Fruit fly (Drosophila melanogaster) whole organism, embryonic: ENCODE measurements around the gene Cby.

Experiments used
- BEAF-32 ChIP-seq: fragments of 200-800 bp; sonication (Bioruptor generic); optimal IDR thresholded peaks from 3 replicates; lab custom pipeline; 2017; ENCODE audit warnings: missing biosample characterization, missing genetic modification characterization, mild to moderate bottlenecking, moderate library complexity, missing genetic modification reagents
- CG11085 ChIP-seq: fragments of 200-800 bp; sonication (Bioruptor generic); IDR thresholded peaks from 2 replicates; pipeline ENCODE4 v1.3.6; 2022; ENCODE audit warnings: missing biosample characterization, missing genetic modification characterization
- CG12659 ChIP-seq: fragments of 200-800 bp; sonication (Bioruptor generic); optimal IDR thresholded peaks from 3 replicates; lab custom pipeline; 2017; ENCODE audit warnings: mild to moderate bottlenecking, missing biosample characterization, missing genetic modification reagents, missing genetic modification characterization
- CG13624 ChIP-seq: fragments of 200-800 bp; sonication (Bioruptor generic); optimal IDR thresholded peaks from 2 replicates; lab custom pipeline; 2016; ENCODE audit warnings: missing biosample characterization, missing genetic modification characterization
- CG15269 ChIP-seq: fragments of 200-800 bp; sonication (Bioruptor generic); optimal IDR thresholded peaks from 2 replicates; lab custom pipeline; 2018; ENCODE audit warnings: missing biosample characterization, mild to moderate bottlenecking, missing genetic modification characterization, moderate library complexity
- CG1529 ChIP-seq: fragments of 200-800 bp; sonication (Bioruptor generic); optimal IDR thresholded peaks from 3 replicates; lab custom pipeline; 2018; ENCODE audit warnings: missing biosample characterization, missing genetic modification characterization
- CG15514 ChIP-seq: fragments of 200-800 bp; sonication (Bioruptor generic); optimal IDR thresholded peaks from 3 replicates; lab custom pipeline; 2017; ENCODE audit warnings: missing biosample characterization, missing genetic modification characterization, mild to moderate bottlenecking, moderate library complexity, missing genetic modification reagents
- CG15601 ChIP-seq: fragments of 200-800 bp; sonication (Bioruptor generic); optimal IDR thresholded peaks from 3 replicates; lab custom pipeline; 2019; ENCODE audit warnings: missing biosample characterization, mild to moderate bottlenecking, missing genetic modification characterization, moderate library complexity
- CG17186 ChIP-seq: fragments of 200-800 bp; sonication (Bioruptor generic); optimal IDR thresholded peaks from 3 replicates; lab custom pipeline; 2017; ENCODE audit warnings: missing biosample characterization, missing genetic modification reagents, missing genetic modification characterization
- CG18262 ChIP-seq: fragments of 200-800 bp; optimal IDR thresholded peaks from 3 replicates; lab custom pipeline; 2019; ENCODE audit warnings: missing biosample characterization, mild to moderate bottlenecking, missing genetic modification characterization, moderate library complexity
- CG18764 ChIP-seq: fragments of 200-800 bp; sonication (Bioruptor generic); optimal IDR thresholded peaks from 3 replicates; lab custom pipeline; 2016; ENCODE audit warnings: missing biosample characterization, missing genetic modification characterization
- CG30020 ChIP-seq: fragments of 200-800 bp; optimal IDR thresholded peaks from 2 replicates; lab custom pipeline; 2019; ENCODE audit warnings: missing biosample characterization, mild to moderate bottlenecking, missing genetic modification characterization, moderate library complexity
- CG31441 ChIP-seq: fragments of 200-800 bp; sonication (Bioruptor generic); IDR thresholded peaks from 2 replicates; pipeline ENCODE4 v1.3.6; 2022; ENCODE audit warnings: missing biosample characterization, missing genetic modification characterization
- CG32532 ChIP-seq: fragments of 200-800 bp; sonication (Bioruptor generic); IDR thresholded peaks from 2 replicates; pipeline ENCODE4 v1.3.6; 2022; ENCODE audit warnings: missing biosample characterization, missing genetic modification characterization
- CG32772 ChIP-seq: fragments of 200-800 bp; sonication (Bioruptor generic); IDR thresholded peaks from 2 replicates; pipeline ENCODE4 v1.3.6; 2022; ENCODE audit warnings: missing biosample characterization, missing genetic modification characterization
- CG34224 ChIP-seq: fragments of 200-800 bp; sonication (Bioruptor generic); IDR thresholded peaks from 3 replicates; pipeline ENCODE4 v1.3.6; 2022; ENCODE audit warnings: missing biosample characterization, missing genetic modification characterization; ENCODE audit not compliant: partially characterized antibody
- CG3726 ChIP-seq: fragments of 200-800 bp; sonication (Bioruptor generic); IDR thresholded peaks from 3 replicates; pipeline ENCODE4, ENCODE4 v1.3.6; 2022; ENCODE audit warnings: missing biosample characterization, missing genetic modification characterization
- CG4404 ChIP-seq: fragments of 200-800 bp; sonication (Bioruptor generic); IDR thresholded peaks from 2 replicates; pipeline ENCODE4 v1.3.6; 2022; ENCODE audit warnings: missing biosample characterization, missing genetic modification characterization
- CG4707 ChIP-seq: fragments of 200-800 bp; sonication (Bioruptor generic); optimal IDR thresholded peaks from 2 replicates; lab custom pipeline; 2018; ENCODE audit warnings: missing biosample characterization, mild to moderate bottlenecking, missing genetic modification characterization, moderate library complexity
- CG4730 ChIP-seq: fragments of 200-800 bp; sonication (Bioruptor generic); IDR thresholded peaks from 2 replicates; pipeline ENCODE4 v1.3.6; 2022; ENCODE audit warnings: missing biosample characterization, missing genetic modification characterization
- CG5245 ChIP-seq: fragments of 200-800 bp; sonication (Bioruptor generic); optimal IDR thresholded peaks from 3 replicates; lab custom pipeline; 2016; ENCODE audit warnings: missing biosample characterization, missing genetic modification characterization
- CG7271 ChIP-seq: fragments of 200-800 bp; sonication (Bioruptor generic); optimal IDR thresholded peaks from 2 replicates; lab custom pipeline; 2018; ENCODE audit warnings: missing biosample characterization, mild to moderate bottlenecking, missing genetic modification characterization, moderate library complexity
- CG8765 ChIP-seq: fragments of 200-800 bp; sonication (Bioruptor generic); IDR thresholded peaks from 2 replicates; pipeline ENCODE4 v1.3.6; 2022; ENCODE audit warnings: missing biosample characterization, missing genetic modification characterization
- Dad ChIP-seq: fragments of 200-800 bp; sonication (Bioruptor generic); optimal IDR thresholded peaks from 3 replicates; lab custom pipeline; 2016; ENCODE audit warnings: missing biosample characterization, missing genetic modification characterization
- Dip3 ChIP-seq: fragments of 200-800 bp; sonication (Bioruptor generic); optimal IDR thresholded peaks from 3 replicates; lab custom pipeline; 2016; ENCODE audit warnings: missing biosample characterization, missing genetic modification characterization
- ERR ChIP-seq: fragments of 200-800 bp; sonication (Bioruptor generic); optimal IDR thresholded peaks from 2 replicates; lab custom pipeline; 2016; ENCODE audit warnings: missing biosample characterization, missing genetic modification characterization
- Elba2 ChIP-seq: fragments of 200-800 bp; sonication (Bioruptor generic); optimal IDR thresholded peaks from 3 replicates; lab custom pipeline; 2016; ENCODE audit warnings: missing biosample characterization, missing genetic modification characterization
- HLH54F ChIP-seq: fragments of 200-800 bp; sonication (Bioruptor generic); optimal IDR thresholded peaks from 3 replicates; lab custom pipeline; 2016; ENCODE audit warnings: missing biosample characterization, missing genetic modification characterization
- HmgD ChIP-seq: fragments of 200-800 bp; sonication (Bioruptor generic); optimal IDR thresholded peaks from 3 replicates; lab custom pipeline; 2016; ENCODE audit warnings: missing biosample characterization, missing genetic modification characterization
- Hr78 ChIP-seq, 2 experiments: fragments of 200-800 bp in 1 of 2; fragments of >200 bp in 1 of 2; sonication (Bioruptor generic) in 1 of 2; optimal IDR thresholded peaks; 2 replicates each; lab custom pipeline; 2017 to 2019; ENCODE audit warnings: missing biosample characterization in 2 of 2, missing genetic modification characterization in 2 of 2, mild to moderate bottlenecking in 1 of 2, moderate library complexity in 1 of 2
- Lim3 ChIP-seq: fragments of 200-800 bp; sonication (Bioruptor generic); IDR thresholded peaks from 2 replicates; pipeline ENCODE4 v1.3.6; 2022; ENCODE audit warnings: missing biosample characterization, missing genetic modification characterization
- Myb ChIP-seq: fragments of 200-800 bp; sonication (Bioruptor generic); optimal IDR thresholded peaks from 2 replicates; lab custom pipeline; 2016; ENCODE audit warnings: missing biosample characterization, missing genetic modification characterization
- Neu2 ChIP-seq: fragments of 200-800 bp; sonication (Bioruptor generic); optimal IDR thresholded peaks from 3 replicates; lab custom pipeline; 2016; ENCODE audit warnings: missing biosample characterization, missing genetic modification characterization, borderline replicate concordance
- Ptx1 ChIP-seq: fragments of 200-800 bp; sonication (Bioruptor generic); IDR thresholded peaks from 2 replicates; pipeline ENCODE4 v1.3.6; 2022; ENCODE audit warnings: missing biosample characterization, missing genetic modification characterization
- Rx ChIP-seq: fragments of 200-800 bp; sonication (Bioruptor generic); IDR thresholded peaks from 2 replicates; pipeline ENCODE4 v1.3.6; 2022; ENCODE audit warnings: missing biosample characterization, missing genetic modification characterization
- chif ChIP-seq, 2 experiments: fragments of 200-800 bp; sonication (Bioruptor generic); optimal IDR thresholded peaks; 3 replicates each; lab custom pipeline; 2016; ENCODE audit warnings: missing biosample characterization in 2 of 2, missing genetic modification characterization in 2 of 2
- corto ChIP-seq: fragments of 200-800 bp; sonication (Bioruptor generic); optimal IDR thresholded peaks from 2 replicates; lab custom pipeline; 2016; ENCODE audit warnings: missing biosample characterization, mild to moderate bottlenecking, missing genetic modification characterization, moderate library complexity
- fd102C ChIP-seq: fragments of 200-800 bp; sonication (Bioruptor generic); optimal IDR thresholded peaks from 2 replicates; lab custom pipeline; 2018; ENCODE audit warnings: missing biosample characterization, mild to moderate bottlenecking, missing genetic modification characterization, moderate library complexity
- gcm ChIP-seq: fragments of 200-800 bp; sonication (Bioruptor generic); optimal IDR thresholded peaks from 2 replicates; lab custom pipeline; 2019; ENCODE audit warnings: missing biosample characterization, mild to moderate bottlenecking, missing genetic modification characterization, moderate library complexity
- hkb ChIP-seq, 2 experiments: fragments of 200-800 bp in 1 of 2; fragments of >200 bp in 1 of 2; sonication (Bioruptor generic) in 1 of 2; IDR thresholded peaks in 1 of 2; optimal IDR thresholded peaks in 1 of 2; 2 replicates each; pipeline versions ENCODE4 v1.3.6 to Lab custom; 2017 to 2022; ENCODE audit warnings: missing biosample characterization in 1 of 2, missing genetic modification characterization in 1 of 2
- kah ChIP-seq: fragments of 200-800 bp; sonication (Bioruptor generic); optimal IDR thresholded peaks from 2 replicates; lab custom pipeline; 2018; ENCODE audit warnings: missing biosample characterization, mild to moderate bottlenecking, missing genetic modification characterization
- lbe ChIP-seq: fragments of 200-800 bp; sonication (Bioruptor generic); optimal IDR thresholded peaks from 2 replicates; lab custom pipeline; 2016; ENCODE audit warnings: missing biosample characterization, mild to moderate bottlenecking, missing genetic modification characterization
- otp ChIP-seq: fragments of 200-800 bp; sonication (Bioruptor generic); IDR thresholded peaks from 3 replicates; pipeline ENCODE4, ENCODE4 v1.3.6; 2022; ENCODE audit warnings: missing biosample characterization, missing genetic modification characterization
- pros ChIP-seq: fragments of 200-800 bp; sonication (Bioruptor generic); optimal IDR thresholded peaks from 3 replicates; lab custom pipeline; 2019; ENCODE audit warnings: missing biosample characterization, mild to moderate bottlenecking, missing genetic modification characterization, moderate library complexity
- psq ChIP-seq: fragments of 200-800 bp; sonication (Bioruptor generic); optimal IDR thresholded peaks from 2 replicates; lab custom pipeline; 2017; ENCODE audit warnings: missing biosample characterization, missing genetic modification characterization
- rib ChIP-seq: fragments of 200-800 bp; sonication (Bioruptor generic); IDR thresholded peaks from 2 replicates; pipeline ENCODE4 v1.3.6; 2022; ENCODE audit warnings: missing biosample characterization, missing genetic modification characterization
- sd ChIP-seq: fragments of 200-800 bp; sonication (Bioruptor generic); optimal IDR thresholded peaks from 3 replicates; lab custom pipeline; 2018; ENCODE audit warnings: missing biosample characterization, mild to moderate bottlenecking, missing genetic modification characterization, moderate library complexity
- sens ChIP-seq: fragments of 200-800 bp; sonication (Bioruptor generic); peaks from one replicate; lab custom pipeline; 2016; ENCODE audit warnings: missing biosample characterization, missing genetic modification characterization
- slp2 ChIP-seq: fragments of 200-800 bp; sonication (Bioruptor generic); optimal IDR thresholded peaks from 2 replicates; lab custom pipeline; 2016; ENCODE audit warnings: missing biosample characterization, missing genetic modification characterization
- tup ChIP-seq: fragments of 200-800 bp; sonication (Bioruptor generic); optimal IDR thresholded peaks from 2 replicates; lab custom pipeline; 2016; ENCODE audit warnings: missing biosample characterization, mild to moderate bottlenecking, missing genetic modification characterization, moderate library complexity

The Cby gene

DNA sequence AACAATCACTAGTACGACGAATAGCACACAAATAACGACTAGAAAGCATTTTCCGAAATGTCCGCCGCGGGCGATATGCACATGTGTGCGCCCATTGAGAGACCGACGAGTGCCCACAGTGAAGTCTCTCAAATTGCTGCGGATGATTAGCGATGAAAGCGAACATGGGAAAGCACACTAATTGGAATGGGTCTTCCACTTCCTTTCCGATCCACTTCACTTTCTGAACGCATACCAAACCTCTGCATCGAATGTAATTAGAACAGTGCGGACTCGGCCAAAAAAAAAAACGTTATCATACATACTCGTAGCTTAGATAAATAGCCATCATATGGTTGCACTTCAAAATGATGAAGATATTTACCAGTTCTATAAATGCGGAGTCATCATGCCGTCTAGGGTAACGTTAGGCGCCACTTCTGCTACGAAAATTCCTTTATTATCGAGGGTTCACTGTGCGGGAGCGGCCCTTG, 17.8 kb upstream of the Cby start (continued):
- TF ChIP-seq HmgD (GFP tag; lab: Kevin White, UChicago): no peak
- TF ChIP-seq BEAF-32 (GFP tag; lab: Kevin White, UChicago): no peak
- no peak for TF ChIP-seq CG4730 (GFP tag; lab: Robert Waterston, UW)
- TF ChIP-seq CG18262: peak; percentile 58
- no peak; the same call in 1 of the 2 replicates for TF ChIP-seq Ptx1 (GFP tag; lab: Robert Waterston, UW)
- no peak for TF ChIP-seq otp (GFP tag; lab: Robert Waterston, UW)
- TF ChIP-seq gcm (GFP tag; lab: Kevin White, UChicago): no peak
- no peak for TF ChIP-seq CG15514
- 0 out of 2 replicates have a peak, but pooled peaks have one; percentile 3 for TF ChIP-seq Rx (GFP tag; lab: Robert Waterston, UW)
- TF ChIP-seq corto (GFP tag; lab: Kevin White, UChicago): no peak
- no peak for TF ChIP-seq Elba2
- no peak for TF ChIP-seq Lim3 (GFP tag; lab: Robert Waterston, UW)
- peak; percentile 14 for TF ChIP-seq tup (GFP tag; lab: Kevin White, UChicago)
- TF ChIP-seq rib (GFP tag; lab: Robert Waterston, UW): peak; percentile 33; the same call in 1 of the 2 replicates
- peak; percentile 28 for TF ChIP-seq slp2 (GFP tag; lab: Kevin White, UChicago)
- no peak for TF ChIP-seq CG3726 (GFP tag; lab: Robert Waterston, UW)
- TF ChIP-seq CG11085 (GFP tag; lab: Robert Waterston, UW): no peak
- no peak for TF ChIP-seq CG18764
- TF ChIP-seq CG4404 (GFP tag; lab: Robert Waterston, UW): 0 out of 2 replicates have a peak, but pooled peaks have one; percentile 40
- peak; percentile 15 for TF ChIP-seq CG13624 (GFP tag; lab: Kevin White, UChicago)
- TF ChIP-seq CG7271: no peak
- TF ChIP-seq CG4707: peak; percentile 7
- no peak for TF ChIP-seq psq (GFP tag; lab: Kevin White, UChicago)
- no peak for TF ChIP-seq CG15269
- TF ChIP-seq fd102C (GFP tag; lab: Kevin White, UChicago): no peak
- TF ChIP-seq CG32532 (GFP tag; lab: Robert Waterston, UW): 0 out of 2 replicates have a peak, but pooled peaks have one; percentile 6
- peak; percentile 50 for TF ChIP-seq sd (tag; lab: Kevin White, UChicago)
- no peak for TF ChIP-seq CG5245 (GFP tag; lab: Kevin White, UChicago)
- peak; percentile 19 for TF ChIP-seq CG1529 (GFP tag; lab: Kevin White, UChicago)
- TF ChIP-seq CG17186: no peak
- peak; percentile 50; the same call in 1 of the 2 replicates for TF ChIP-seq CG31441
- TF ChIP-seq Neu2 (GFP tag; lab: Kevin White, UChicago): no peak
- peak; percentile 36 for TF ChIP-seq CG12659 (GFP tag; lab: Kevin White, UChicago)
- TF ChIP-seq Myb (GFP tag; lab: Kevin White, UChicago): no peak
- no peak for TF ChIP-seq hkb (optimal IDR thresholded peaks at IDR 0.05; lab: Kevin White, UChicago)
- no peak for TF ChIP-seq hkb (GFP tag; IDR thresholded peaks at IDR 0.05; lab: Robert Waterston, UW)
- TF ChIP-seq pros (GFP tag; lab: Kevin White, UChicago): peak; percentile 51
- no peak for TF ChIP-seq CG30020 (tag; lab: Kevin White, UChicago)
- no peak for TF ChIP-seq kah (GFP tag; lab: Kevin White, UChicago)
- TF ChIP-seq CG8765 (GFP tag; lab: Robert Waterston, UW): 0 out of 2 replicates have a peak, but pooled peaks have one; percentile 35
- no peak for TF ChIP-seq ERR
- peak; percentile 37 to 67 for TF ChIP-seq chif (GFP tag; optimal IDR thresholded peaks at IDR 0.05; lab: Kevin White, UChicago)
- peak; percentile 50 for TF ChIP-seq CG15601 (tag; lab: Kevin White, UChicago)
- peak; percentile 54 for TF ChIP-seq CG32772 (GFP tag; lab: Robert Waterston, UW)
- TF ChIP-seq sens (GFP tag; lab: Kevin White, UChicago): peak; percentile 93
- peak; percentile 22 for TF ChIP-seq Dad
- TF ChIP-seq Dip3 (GFP tag; lab: Kevin White, UChicago): no peak
- TF ChIP-seq lbe (GFP tag; lab: Kevin White, UChicago): no peak
- TF ChIP-seq Hr78 (GFP tag; optimal IDR thresholded peaks at IDR 0.05; lab: Kevin White, UChicago): peak in 1 of 2 experiments; percentile 26
- no peak for TF ChIP-seq CG34224 (GFP tag; lab: Robert Waterston, UW)
- TF ChIP-seq HLH54F (GFP tag; lab: Kevin White, UChicago): peak; percentile 37
